Fruit fly (Drosophila melanogaster) whole organism, embryonic: Measurements from ENCODE around the gene CG18234.

ENCODE experiments used
- Ada2b ChIP-seq: fragments of 200-800 bp; sonication (Bioruptor generic); IDR thresholded peaks from 2 replicates; pipeline ENCODE4 v1.3.6; 2022; ENCODE audit warnings: missing biosample characterization, missing genetic modification characterization
- Awh ChIP-seq: fragments of 200-800 bp; sonication (Bioruptor generic); IDR thresholded peaks from 2 replicates; pipeline ENCODE4, ENCODE4 v1.3.6; 2022; ENCODE audit warnings: missing biosample characterization, missing genetic modification characterization
- CG10274 ChIP-seq: fragments of 200-800 bp; sonication (Bioruptor generic); optimal IDR thresholded peaks from 3 replicates; lab custom pipeline; 2017; ENCODE audit warnings: missing biosample characterization, mild to moderate bottlenecking, missing genetic modification characterization
- CG11093 ChIP-seq: fragments of 200-800 bp; sonication (Bioruptor generic); IDR thresholded peaks from 3 replicates; pipeline ENCODE4 v1.3.6; 2022; ENCODE audit warnings: missing biosample characterization, missing genetic modification characterization
- CG11504 ChIP-seq: fragments of 200-800 bp; sonication (Bioruptor generic); optimal IDR thresholded peaks from 3 replicates; lab custom pipeline; 2019; ENCODE audit warnings: missing biosample characterization, mild to moderate bottlenecking, missing genetic modification characterization, moderate library complexity
- CG12769 ChIP-seq: fragments of 200-800 bp; sonication (Bioruptor generic); optimal IDR thresholded peaks from 2 replicates; lab custom pipeline; 2019; ENCODE audit warnings: missing biosample characterization, mild to moderate bottlenecking, missing genetic modification characterization, moderate library complexity
- CG14014 ChIP-seq: fragments of 200-800 bp; sonication (Bioruptor generic); IDR thresholded peaks from 2 replicates; pipeline ENCODE4 v1.3.6; 2022; ENCODE audit warnings: missing biosample characterization, missing genetic modification characterization
- CG14860 ChIP-seq: fragments of 200-800 bp; sonication (Bioruptor generic); IDR thresholded peaks from 3 replicates; pipeline ENCODE4 v1.3.6; 2022; ENCODE audit warnings: missing biosample characterization, missing genetic modification characterization; ENCODE audit not compliant: partially characterized antibody
- CG1529 ChIP-seq: fragments of 200-800 bp; sonication (Bioruptor generic); optimal IDR thresholded peaks from 3 replicates; lab custom pipeline; 2018; ENCODE audit warnings: missing biosample characterization, missing genetic modification characterization
- CG1602 ChIP-seq: fragments of 200-800 bp; sonication (Bioruptor generic); optimal IDR thresholded peaks from 3 replicates; lab custom pipeline; 2016; ENCODE audit warnings: missing biosample characterization, missing genetic modification characterization
- CG16863 ChIP-seq: fragments of 200-800 bp; sonication (Bioruptor generic); optimal IDR thresholded peaks from 3 replicates; lab custom pipeline; 2016; ENCODE audit warnings: missing biosample characterization, missing genetic modification characterization
- CG17385 ChIP-seq: fragments of 200-800 bp; sonication (Bioruptor generic); optimal IDR thresholded peaks from 3 replicates; lab custom pipeline; 2018; ENCODE audit warnings: missing biosample characterization, mild to moderate bottlenecking, missing genetic modification characterization
- CG2678 ChIP-seq: fragments of 200-800 bp; sonication (Bioruptor generic); optimal IDR thresholded peaks from 3 replicates; lab custom pipeline; 2019; ENCODE audit warnings: missing biosample characterization, mild to moderate bottlenecking, missing genetic modification characterization, moderate library complexity
- CG30020 ChIP-seq: fragments of 200-800 bp; optimal IDR thresholded peaks from 2 replicates; lab custom pipeline; 2019; ENCODE audit warnings: missing biosample characterization, mild to moderate bottlenecking, missing genetic modification characterization, moderate library complexity
- CG30431 ChIP-seq: fragments of 200-800 bp; sonication (Bioruptor generic); optimal IDR thresholded peaks from 2 replicates; lab custom pipeline; 2017; ENCODE audit warnings: missing biosample characterization, missing genetic modification characterization
- CG31441 ChIP-seq: fragments of 200-800 bp; sonication (Bioruptor generic); IDR thresholded peaks from 2 replicates; pipeline ENCODE4 v1.3.6; 2022; ENCODE audit warnings: missing biosample characterization, missing genetic modification characterization
- CG32772 ChIP-seq: fragments of 200-800 bp; sonication (Bioruptor generic); IDR thresholded peaks from 2 replicates; pipeline ENCODE4 v1.3.6; 2022; ENCODE audit warnings: missing biosample characterization, missing genetic modification characterization
- CG3281 ChIP-seq: fragments of 200-800 bp; sonication (Bioruptor generic); optimal IDR thresholded peaks from 3 replicates; lab custom pipeline; 2017; ENCODE audit warnings: missing biosample characterization, mild to moderate bottlenecking, missing genetic modification characterization
- CG34422 ChIP-seq: fragments of 200-800 bp; sonication (Bioruptor generic); IDR thresholded peaks from 3 replicates; pipeline ENCODE4 v1.3.6; 2022; ENCODE audit warnings: missing biosample characterization, missing genetic modification characterization
- CG4360 ChIP-seq: fragments of 200-800 bp; sonication (Bioruptor generic); IDR thresholded peaks from 2 replicates; pipeline ENCODE4 v1.3.6; 2022; ENCODE audit warnings: missing biosample characterization, missing genetic modification characterization
- CG8290 ChIP-seq, 3 experiments: fragments of 200-800 bp; sonication (Bioruptor generic); optimal IDR thresholded peaks; 2 replicates each; lab custom pipeline; 2016 to 2019; ENCODE audit warnings: missing biosample characterization in 3 of 3, missing genetic modification characterization in 3 of 3, mild to moderate bottlenecking in 2 of 3, moderate library complexity in 1 of 3
- CHES-1-like ChIP-seq: fragments of 200-800 bp; sonication (Bioruptor generic); optimal IDR thresholded peaks from 2 replicates; lab custom pipeline; 2016; ENCODE audit warnings: missing biosample characterization, missing genetic modification characterization
- GATAe ChIP-seq: fragments of 200-800 bp; sonication (Bioruptor generic); conservative IDR thresholded peaks from 2 replicates; pipeline ENCODE4 v1.3.6; 2022; ENCODE audit warnings: missing biosample characterization, missing genetic modification characterization
- Hmr ChIP-seq: fragments of 200-800 bp; sonication (Bioruptor generic); optimal IDR thresholded peaks from 3 replicates; lab custom pipeline; 2017; ENCODE audit warnings: mild to moderate bottlenecking, missing biosample characterization, missing genetic modification reagents, missing genetic modification characterization
- Hr51 ChIP-seq, 2 experiments: fragments of 200-800 bp; sonication (Bioruptor generic); optimal IDR thresholded peaks; 2 replicates in 1 of 2; 3 replicates in 1 of 2; lab custom pipeline; 2016 to 2018; ENCODE audit warnings: missing biosample characterization in 2 of 2, missing genetic modification characterization in 2 of 2, mild to moderate bottlenecking in 1 of 2, moderate library complexity in 1 of 2
- Lhr ChIP-seq: fragments of 200-800 bp; sonication (Bioruptor generic); optimal IDR thresholded peaks from 3 replicates; lab custom pipeline; 2017; ENCODE audit warnings: mild to moderate bottlenecking, missing biosample characterization, missing genetic modification reagents, missing genetic modification characterization
- MBD-R2 ChIP-seq: fragments of 200-800 bp; sonication (Bioruptor generic); IDR thresholded peaks from 2 replicates; pipeline ENCODE4 v1.3.6; 2022; ENCODE audit warnings: missing biosample characterization, missing genetic modification characterization
- Mes4 ChIP-seq: fragments of 200-800 bp; sonication (Bioruptor generic); optimal IDR thresholded peaks from 2 replicates; lab custom pipeline; 2016; ENCODE audit warnings: missing biosample characterization, missing genetic modification characterization
- Nf-YC ChIP-seq: fragments of 200-800 bp; optimal IDR thresholded peaks from 3 replicates; lab custom pipeline; 2019; ENCODE audit warnings: missing biosample characterization, mild to moderate bottlenecking, missing genetic modification characterization, moderate library complexity
- Sox100B ChIP-seq: fragments of 200-800 bp; sonication (Bioruptor generic); optimal IDR thresholded peaks from 3 replicates; lab custom pipeline; 2018; ENCODE audit warnings: missing biosample characterization, mild to moderate bottlenecking, missing genetic modification characterization
- Xbp1 ChIP-seq: fragments of 200-800 bp; sonication (Bioruptor generic); optimal IDR thresholded peaks from 3 replicates; lab custom pipeline; 2016; ENCODE audit warnings: missing biosample characterization, mild to moderate bottlenecking, missing genetic modification characterization
- ab ChIP-seq: fragments of 200-800 bp; sonication (Bioruptor generic); optimal IDR thresholded peaks from 2 replicates; lab custom pipeline; 2016; ENCODE audit warnings: missing biosample characterization, missing genetic modification characterization
- bab2 ChIP-seq: fragments of 200-800 bp; sonication (Bioruptor generic); optimal IDR thresholded peaks from 2 replicates; lab custom pipeline; 2016; ENCODE audit warnings: missing biosample characterization, missing genetic modification characterization
- ci ChIP-seq: fragments of 200-800 bp; sonication (Bioruptor generic); IDR thresholded peaks from 3 replicates; pipeline ENCODE4 v1.3.6; 2022; ENCODE audit warnings: missing biosample characterization, missing genetic modification characterization
- ewg ChIP-seq: fragments of 200-800 bp; sonication (Bioruptor generic); optimal IDR thresholded peaks from 3 replicates; lab custom pipeline; 2017; ENCODE audit warnings: mild to moderate bottlenecking, missing biosample characterization, missing genetic modification reagents, missing genetic modification characterization
- ftz-f1 ChIP-seq: fragments of 200-800 bp; sonication (Bioruptor generic); optimal IDR thresholded peaks from 2 replicates; lab custom pipeline; 2016; ENCODE audit warnings: missing biosample characterization, missing genetic modification characterization
- fu2 ChIP-seq: fragments of 200-800 bp; sonication (Bioruptor generic); optimal IDR thresholded peaks from 2 replicates; lab custom pipeline; 2016; ENCODE audit warnings: missing biosample characterization, missing genetic modification characterization
- gt ChIP-seq: fragments of 200-800 bp; sonication (Bioruptor generic); IDR thresholded peaks from 2 replicates; pipeline ENCODE4 v1.3.6; 2022; ENCODE audit warnings: missing biosample characterization, missing genetic modification characterization
- lab ChIP-seq: fragments of 200-800 bp; sonication (Bioruptor generic); optimal IDR thresholded peaks from 3 replicates; lab custom pipeline; 2017; ENCODE audit warnings: missing biosample characterization, missing genetic modification characterization, mild to moderate bottlenecking, moderate library complexity, missing genetic modification reagents
- lbe ChIP-seq: fragments of 200-800 bp; sonication (Bioruptor generic); optimal IDR thresholded peaks from 2 replicates; lab custom pipeline; 2016; ENCODE audit warnings: missing biosample characterization, mild to moderate bottlenecking, missing genetic modification characterization
- nom ChIP-seq: fragments of 200-800 bp; sonication (Bioruptor generic); optimal IDR thresholded peaks from 2 replicates; lab custom pipeline; 2017; ENCODE audit warnings: missing biosample characterization, missing genetic modification characterization, mild to moderate bottlenecking, moderate library complexity, missing genetic modification reagents
- onecut ChIP-seq: fragments of 200-800 bp; sonication (Bioruptor generic); IDR thresholded peaks from 2 replicates; pipeline ENCODE4 v1.3.6; 2022; ENCODE audit warnings: missing biosample characterization, missing genetic modification characterization
- otp ChIP-seq: fragments of 200-800 bp; sonication (Bioruptor generic); IDR thresholded peaks from 3 replicates; pipeline ENCODE4, ENCODE4 v1.3.6; 2022; ENCODE audit warnings: missing biosample characterization, missing genetic modification characterization
- phol ChIP-seq: fragments of 200-800 bp; sonication (Bioruptor generic); optimal IDR thresholded peaks from 3 replicates; lab custom pipeline; 2018; ENCODE audit warnings: missing biosample characterization, mild to moderate bottlenecking, missing genetic modification characterization, moderate library complexity
- sim ChIP-seq: fragments of 200-800 bp; sonication (Bioruptor generic); IDR thresholded peaks from 2 replicates; pipeline ENCODE4 v1.3.6; 2022; ENCODE audit warnings: missing biosample characterization, missing genetic modification characterization
- twi ChIP-seq: fragments of 200-800 bp; optimal IDR thresholded peaks from 2 replicates; lab custom pipeline; 2019; ENCODE audit warnings: missing biosample characterization, mild to moderate bottlenecking, missing genetic modification characterization, moderate library complexity
- vfl ChIP-seq: fragments of 200-800 bp; sonication (Bioruptor generic); optimal IDR thresholded peaks from 2 replicates; lab custom pipeline; 2016; ENCODE audit warnings: missing biosample characterization, missing genetic modification characterization
- wdn ChIP-seq: fragments of 200-800 bp; sonication (Bioruptor generic); IDR thresholded peaks from 2 replicates; pipeline ENCODE4 v1.3.6; 2022; ENCODE audit warnings: missing biosample characterization, missing genetic modification characterization

CG18234 gene

dm6 chr3L:18620988-18621734 is 17.9 kb downstream of the CG18234 start (continued):
- TF ChIP-seq Awh (GFP tag; lab: Robert Waterston, UW): peak; percentile 32; the same call in 1 of the 2 replicates
- no peak for TF ChIP-seq CG1529 (GFP tag; lab: Kevin White, UChicago)
- TF ChIP-seq CG12769 (tag; lab: Kevin White, UChicago): peak; percentile 77
- peak in 1 of 2 experiments; percentile 51 for TF ChIP-seq Hr51 (GFP tag; optimal IDR thresholded peaks at IDR 0.05; lab: Kevin White, UChicago)
- TF ChIP-seq nom (GFP tag; lab: Kevin White, UChicago): peak; percentile 36
- TF ChIP-seq sim (GFP tag; lab: Robert Waterston, UW): no peak
- TF ChIP-seq CG4360 (GFP tag; lab: Robert Waterston, UW): peak; percentile 81; the same call in 1 of the 2 replicates
- peak; percentile 4 for TF ChIP-seq CG3281 (GFP tag; lab: Kevin White, UChicago)
- TF ChIP-seq CG34422 (GFP tag; lab: Robert Waterston, UW): no peak
- TF ChIP-seq lbe (GFP tag; lab: Kevin White, UChicago): peak; percentile 4
- TF ChIP-seq lab (GFP tag; lab: Kevin White, UChicago): peak; percentile 46
- TF ChIP-seq GATAe (GFP tag; lab: Robert Waterston, UW): 0 out of 2 replicates have a peak, but pooled peaks have one; percentile 32
- TF ChIP-seq Xbp1 (GFP tag; lab: Kevin White, UChicago): peak; percentile 50
- TF ChIP-seq Sox100B: peak; percentile 39
- TF ChIP-seq ab (GFP tag; lab: Kevin White, UChicago): no peak
- TF ChIP-seq bab2 (GFP tag; lab: Kevin White, UChicago): peak; percentile 42
- no peak for TF ChIP-seq CG1602 (GFP tag; lab: Kevin White, UChicago)
- peak; percentile 17 for TF ChIP-seq ftz-f1 (GFP tag; lab: Kevin White, UChicago)
- peak; percentile 45 for TF ChIP-seq vfl
- TF ChIP-seq wdn: peak; percentile 62
- TF ChIP-seq Mes4: no peak
- no peak for TF ChIP-seq gt (GFP tag; lab: Robert Waterston, UW)
- no peak for TF ChIP-seq CG2678
- peak; percentile 14 for TF ChIP-seq twi
- TF ChIP-seq ci (GFP tag; lab: Robert Waterston, UW): peak; percentile 38; the same call in 2 of the 3 replicates
- no peak for TF ChIP-seq Nf-YC
- TF ChIP-seq CG31441 (GFP tag; lab: Robert Waterston, UW): peak; percentile 49
- no peak for TF ChIP-seq CG30431 (GFP tag; lab: Kevin White, UChicago)
- TF ChIP-seq otp (GFP tag; lab: Robert Waterston, UW): peak; percentile 71; the same call in 1 of the 3 replicates
- peak; percentile 45 for TF ChIP-seq Lhr (GFP tag; lab: Kevin White, UChicago)
- peak; percentile 9; the same call in 1 of the 3 replicates for TF ChIP-seq CG14860 (GFP tag; lab: Robert Waterston, UW)
- peak; percentile 21 for TF ChIP-seq fu2 (GFP tag; lab: Kevin White, UChicago)
- peak; percentile 69 for TF ChIP-seq CG14014 (GFP tag; lab: Robert Waterston, UW)
- TF ChIP-seq CG16863 (GFP tag; lab: Kevin White, UChicago): peak; percentile 20
- peak; percentile 67 for TF ChIP-seq Hmr (GFP tag; lab: Kevin White, UChicago)
- TF ChIP-seq CG11504 (tag; lab: Kevin White, UChicago): peak; percentile 46
- peak; percentile 49 for TF ChIP-seq onecut
- peak; percentile 30; the same call in 1 of the 2 replicates for TF ChIP-seq MBD-R2 (GFP tag; lab: Robert Waterston, UW)
- TF ChIP-seq phol: peak; percentile 47
- peak; percentile 38 for TF ChIP-seq CHES-1-like
- peak; percentile 28 for TF ChIP-seq CG17385 (GFP tag; lab: Kevin White, UChicago)
- peak; percentile 31 for TF ChIP-seq ewg (GFP tag; lab: Kevin White, UChicago)
- TF ChIP-seq CG32772 (GFP tag; lab: Robert Waterston, UW): no peak
- peak; percentile 80 for TF ChIP-seq CG8290 (GFP tag; optimal IDR thresholded peaks at IDR 0.05; lab: Kevin White, UChicago)
- peak; percentile 81 to 94 for TF ChIP-seq CG8290 (tag; optimal IDR thresholded peaks at IDR 0.05; lab: Kevin White, UChicago)
- TF ChIP-seq CG11093 (GFP tag; lab: Robert Waterston, UW): no peak
- TF ChIP-seq CG30020 (tag; lab: Kevin White, UChicago): no peak
- no peak for TF ChIP-seq CG10274 (GFP tag; lab: Kevin White, UChicago)
- peak; percentile 40; the same call in 1 of the 2 replicates for TF ChIP-seq Ada2b (GFP tag; lab: Robert Waterston, UW)
